Fruit fly (Drosophila melanogaster) whole organism, embryonic: Measurements from ENCODE around the gene MBD-like.

ENCODE experiments used
- Abd-B ChIP-seq: fragments of 200-800 bp; sonication (Bioruptor generic); optimal IDR thresholded peaks from 2 replicates; lab custom pipeline; 2018; ENCODE audit warnings: missing biosample characterization, mild to moderate bottlenecking, missing genetic modification characterization, moderate library complexity
- Ada2b ChIP-seq: fragments of 200-800 bp; sonication (Bioruptor generic); IDR thresholded peaks from 2 replicates; pipeline ENCODE4 v1.3.6; 2022; ENCODE audit warnings: missing biosample characterization, missing genetic modification characterization
- Atf3 ChIP-seq: fragments of 200-800 bp; sonication (Bioruptor generic); optimal IDR thresholded peaks from 3 replicates; lab custom pipeline; 2016; ENCODE audit warnings: missing biosample characterization, missing genetic modification characterization
- Atf6 ChIP-seq: fragments of 200-800 bp; sonication (Bioruptor generic); IDR thresholded peaks from 2 replicates; pipeline ENCODE4 v1.3.6; 2022; ENCODE audit warnings: missing biosample characterization, missing genetic modification characterization
- BEAF-32 ChIP-seq: fragments of 200-800 bp; sonication (Bioruptor generic); optimal IDR thresholded peaks from 3 replicates; lab custom pipeline; 2017; ENCODE audit warnings: missing biosample characterization, missing genetic modification characterization, mild to moderate bottlenecking, moderate library complexity, missing genetic modification reagents
- CG10267 ChIP-seq: fragments of 200-800 bp; sonication (Bioruptor generic); optimal IDR thresholded peaks from 2 replicates; lab custom pipeline; 2018; ENCODE audit warnings: missing biosample characterization, mild to moderate bottlenecking, missing genetic modification characterization, moderate library complexity
- CG10366 ChIP-seq: fragments of 200-800 bp; sonication (Bioruptor generic); IDR thresholded peaks from 2 replicates; pipeline ENCODE4 v1.3.6; 2022; ENCODE audit warnings: missing biosample characterization, missing genetic modification characterization
- CG11085 ChIP-seq: fragments of 200-800 bp; sonication (Bioruptor generic); IDR thresholded peaks from 2 replicates; pipeline ENCODE4 v1.3.6; 2022; ENCODE audit warnings: missing biosample characterization, missing genetic modification characterization
- CG12071 ChIP-seq: fragments of 200-800 bp; sonication (Bioruptor generic); optimal IDR thresholded peaks from 3 replicates; lab custom pipeline; 2018; ENCODE audit warnings: missing biosample characterization, mild to moderate bottlenecking, missing genetic modification characterization
- CG12236 ChIP-seq: fragments of 200-800 bp; sonication (Bioruptor generic); optimal IDR thresholded peaks from 2 replicates; lab custom pipeline; 2016; ENCODE audit warnings: missing biosample characterization, missing genetic modification characterization
- CG14710 ChIP-seq: fragments of 200-800 bp; sonication (Bioruptor generic); optimal IDR thresholded peaks from 3 replicates; lab custom pipeline; 2019; ENCODE audit warnings: missing biosample characterization, mild to moderate bottlenecking, missing genetic modification characterization, moderate library complexity
- CG18011 ChIP-seq: fragments of 200-800 bp; sonication (Bioruptor generic); optimal IDR thresholded peaks from 2 replicates; lab custom pipeline; 2017; ENCODE audit warnings: missing biosample characterization, missing genetic modification characterization, mild to moderate bottlenecking, moderate library complexity, missing genotype
- CG2199 ChIP-seq: fragments of 200-800 bp; sonication (Bioruptor generic); IDR thresholded peaks from 3 replicates; pipeline ENCODE4 v1.3.6; 2022; ENCODE audit warnings: missing biosample characterization, missing genetic modification characterization
- CG2678 ChIP-seq: fragments of 200-800 bp; sonication (Bioruptor generic); optimal IDR thresholded peaks from 3 replicates; lab custom pipeline; 2019; ENCODE audit warnings: missing biosample characterization, mild to moderate bottlenecking, missing genetic modification characterization, moderate library complexity
- CG31365 ChIP-seq: fragments of 200-800 bp; sonication (Bioruptor generic); optimal IDR thresholded peaks from 2 replicates; lab custom pipeline; 2018; ENCODE audit warnings: missing biosample characterization, mild to moderate bottlenecking, missing genetic modification characterization
- CG31388 ChIP-seq: fragments of 200-800 bp; sonication (Bioruptor generic); optimal IDR thresholded peaks from 2 replicates; lab custom pipeline; 2016; ENCODE audit warnings: missing biosample characterization, missing genetic modification characterization
- CG33557 ChIP-seq: fragments of 200-800 bp; sonication (Bioruptor generic); optimal IDR thresholded peaks from 2 replicates; lab custom pipeline; 2019; ENCODE audit warnings: missing biosample characterization, mild to moderate bottlenecking, missing genetic modification characterization, moderate library complexity
- CG3838 ChIP-seq: fragments of 200-800 bp; sonication (Bioruptor generic); optimal IDR thresholded peaks from 3 replicates; lab custom pipeline; 2016; ENCODE audit warnings: missing biosample characterization, missing genetic modification characterization
- CG6175 ChIP-seq: fragments of 200-800 bp; sonication (Bioruptor generic); IDR thresholded peaks from 3 replicates; pipeline ENCODE4 v1.3.6; 2022; ENCODE audit warnings: missing biosample characterization, missing genetic modification characterization
- CG6689 ChIP-seq: fragments of 200-800 bp; sonication (Bioruptor generic); IDR thresholded peaks from 2 replicates; pipeline ENCODE4 v1.3.6; 2022; ENCODE audit warnings: missing biosample characterization, missing genetic modification characterization
- CG7963 ChIP-seq: fragments of 200-800 bp; sonication (Bioruptor generic); IDR thresholded peaks from 3 replicates; pipeline ENCODE4 v1.3.6; 2022; ENCODE audit warnings: missing biosample characterization, missing genetic modification characterization; ENCODE audit not compliant: partially characterized antibody
- CG9876 ChIP-seq: fragments of 200-800 bp; sonication (Bioruptor generic); optimal IDR thresholded peaks from 2 replicates; lab custom pipeline; 2016; ENCODE audit warnings: missing biosample characterization, missing genetic modification characterization
- Camta ChIP-seq: fragments of 200-800 bp; sonication (Bioruptor generic); optimal IDR thresholded peaks from 2 replicates; lab custom pipeline; 2016; ENCODE audit warnings: missing biosample characterization, missing genetic modification characterization
- Dad ChIP-seq: fragments of 200-800 bp; sonication (Bioruptor generic); optimal IDR thresholded peaks from 3 replicates; lab custom pipeline; 2016; ENCODE audit warnings: missing biosample characterization, missing genetic modification characterization
- Dip2 ChIP-seq: fragments of 200-800 bp; sonication (Bioruptor generic); IDR thresholded peaks from 2 replicates; pipeline ENCODE4 v1.3.6; 2022; ENCODE audit warnings: missing biosample characterization, missing genetic modification characterization
- ERR ChIP-seq: fragments of 200-800 bp; sonication (Bioruptor generic); optimal IDR thresholded peaks from 2 replicates; lab custom pipeline; 2016; ENCODE audit warnings: missing biosample characterization, missing genetic modification characterization
- Ets65A ChIP-seq: fragments of 200-800 bp; sonication (Bioruptor generic); peaks from one replicate; lab custom pipeline; 2016; ENCODE audit warnings: missing biosample characterization, missing genetic modification characterization
- HLH3B ChIP-seq: fragments of 200-800 bp; sonication (Bioruptor generic); IDR thresholded peaks from 2 replicates; pipeline ENCODE4 v1.3.6; 2022; ENCODE audit warnings: missing biosample characterization, missing genetic modification characterization
- HLH54F ChIP-seq: fragments of 200-800 bp; sonication (Bioruptor generic); optimal IDR thresholded peaks from 3 replicates; lab custom pipeline; 2016; ENCODE audit warnings: missing biosample characterization, missing genetic modification characterization
- Hr51 ChIP-seq, 2 experiments: fragments of 200-800 bp; sonication (Bioruptor generic); optimal IDR thresholded peaks; 2 replicates in 1 of 2; 3 replicates in 1 of 2; lab custom pipeline; 2016 to 2018; ENCODE audit warnings: missing biosample characterization in 2 of 2, missing genetic modification characterization in 2 of 2, mild to moderate bottlenecking in 1 of 2, moderate library complexity in 1 of 2
- Mrtf ChIP-seq: fragments of 200-800 bp; sonication (Bioruptor generic); IDR thresholded peaks from 3 replicates; pipeline ENCODE4 v1.3.6; 2022; ENCODE audit warnings: missing biosample characterization, missing genetic modification characterization
- Scr ChIP-seq: fragments of 200-800 bp; sonication (Bioruptor generic); IDR thresholded peaks from 2 replicates; pipeline ENCODE4 v1.3.6; 2022; ENCODE audit warnings: missing biosample characterization, missing genetic modification characterization; ENCODE audit not compliant: partially characterized antibody
- cato ChIP-seq: fragments of 200-800 bp; sonication (Bioruptor generic); optimal IDR thresholded peaks from 2 replicates; lab custom pipeline; 2016; ENCODE audit warnings: missing biosample characterization, missing genetic modification characterization, borderline replicate concordance
- emc ChIP-seq: fragments of 200-800 bp; sonication (Bioruptor generic); optimal IDR thresholded peaks from 2 replicates; lab custom pipeline; 2016; ENCODE audit warnings: missing biosample characterization, missing genetic modification characterization
- fru ChIP-seq: fragments of >200 bp; optimal IDR thresholded peaks from 2 replicates; lab custom pipeline; 2017
- jing ChIP-seq: fragments of 200-800 bp; sonication (Bioruptor generic); optimal IDR thresholded peaks from 2 replicates; lab custom pipeline; 2018; ENCODE audit warnings: missing biosample characterization, mild to moderate bottlenecking, missing genetic modification characterization
- klu ChIP-seq: fragments of 200-800 bp; sonication (Bioruptor generic); IDR thresholded peaks from 2 replicates; pipeline ENCODE4 v1.3.6; 2022; ENCODE audit warnings: missing biosample characterization, missing genetic modification characterization
- lab ChIP-seq: fragments of 200-800 bp; sonication (Bioruptor generic); optimal IDR thresholded peaks from 3 replicates; lab custom pipeline; 2017; ENCODE audit warnings: missing biosample characterization, missing genetic modification characterization, mild to moderate bottlenecking, moderate library complexity, missing genetic modification reagents
- lov ChIP-seq, 2 experiments: fragments of 200-800 bp in 1 of 2; fragments of >200 bp in 1 of 2; sonication (Bioruptor generic) in 1 of 2; IDR thresholded peaks in 1 of 2; optimal IDR thresholded peaks in 1 of 2; 2 replicates in 1 of 2; 3 replicates in 1 of 2; pipeline versions ENCODE4 v1.3.6 to Lab custom; 2017 to 2022; ENCODE audit warnings: missing biosample characterization in 1 of 2, missing genetic modification characterization in 1 of 2
- onecut ChIP-seq: fragments of 200-800 bp; sonication (Bioruptor generic); IDR thresholded peaks from 2 replicates; pipeline ENCODE4 v1.3.6; 2022; ENCODE audit warnings: missing biosample characterization, missing genetic modification characterization
- pnt ChIP-seq: fragments of 200-800 bp; sonication (Bioruptor generic); optimal IDR thresholded peaks from 3 replicates; lab custom pipeline; 2016; ENCODE audit warnings: missing biosample characterization, missing genetic modification characterization
- pros ChIP-seq: fragments of 200-800 bp; sonication (Bioruptor generic); optimal IDR thresholded peaks from 3 replicates; lab custom pipeline; 2019; ENCODE audit warnings: missing biosample characterization, mild to moderate bottlenecking, missing genetic modification characterization, moderate library complexity
- psq ChIP-seq: fragments of 200-800 bp; sonication (Bioruptor generic); optimal IDR thresholded peaks from 2 replicates; lab custom pipeline; 2017; ENCODE audit warnings: missing biosample characterization, missing genetic modification characterization
- ranshi ChIP-seq: fragments of 200-800 bp; sonication (Bioruptor generic); IDR thresholded peaks from 2 replicates; pipeline ENCODE4 v1.3.6; 2022; ENCODE audit warnings: missing biosample characterization, missing genetic modification characterization
- sim ChIP-seq: fragments of 200-800 bp; sonication (Bioruptor generic); IDR thresholded peaks from 2 replicates; pipeline ENCODE4 v1.3.6; 2022; ENCODE audit warnings: missing biosample characterization, missing genetic modification characterization
- sob ChIP-seq: fragments of 200-800 bp; sonication (Bioruptor generic); IDR thresholded peaks from 2 replicates; pipeline ENCODE4 v1.3.6; 2022; ENCODE audit warnings: missing biosample characterization, missing genetic modification characterization
- stc ChIP-seq: fragments of 200-800 bp; sonication (Bioruptor generic); IDR thresholded peaks from 2 replicates; pipeline ENCODE4 v1.3.6; 2022; ENCODE audit warnings: missing biosample characterization, missing genetic modification characterization
- tna ChIP-seq: fragments of 200-800 bp; sonication (Bioruptor generic); IDR thresholded peaks from 2 replicates; pipeline ENCODE4 v1.3.6; 2022; ENCODE audit warnings: missing biosample characterization, missing genetic modification characterization; ENCODE audit not compliant: partially characterized antibody
- wor ChIP-seq: fragments of 200-800 bp; sonication (Bioruptor generic); IDR thresholded peaks from 2 replicates; pipeline ENCODE4 v1.3.6; 2022; ENCODE audit warnings: missing biosample characterization, missing genetic modification characterization

MBD-like gene

dm6 chr3R:9573812-9574587 is 14.4 kb downstream of the MBD-like start, which contains the start of gene CG9399 (continued):
- TF ChIP-seq CG18011 (peak; percentile 90), Scr (GFP tag; lab: Robert Waterston, UW) (peak; percentile 49), CG31388 (peak; percentile 91), CG10267 (peak; percentile 99), klu (GFP tag; lab: Robert Waterston, UW) (peak; percentile 95), psq (GFP tag; lab: Kevin White, UChicago) (peak; percentile 93), CG14710 (peak; percentile 97), Camta (peak; percentile 90), cato (GFP tag; lab: Kevin White, UChicago) (peak; percentile 97), fru (lab: Kevin White, UChicago) (no peak), CG3838 (peak; percentile 90), jing (GFP tag; lab: Kevin White, UChicago) (peak; percentile 95), CG6689 (GFP tag; lab: Robert Waterston, UW) (peak; percentile 98), sob (GFP tag; lab: Robert Waterston, UW) (peak; percentile 98), wor (GFP tag; lab: Robert Waterston, UW) (peak; percentile 98), CG9876 (GFP tag; lab: Kevin White, UChicago) (peak; percentile 78), onecut (GFP tag; lab: Robert Waterston, UW) (peak; percentile 89), emc (GFP tag; lab: Kevin White, UChicago) (peak; percentile 63), HLH3B (GFP tag; lab: Robert Waterston, UW) (peak; percentile 98), CG2199 (GFP tag; lab: Robert Waterston, UW) (peak; percentile 96), ranshi (GFP tag; lab: Robert Waterston, UW) (peak; percentile 98), Mrtf (GFP tag; lab: Robert Waterston, UW) (peak; percentile 98), stc (GFP tag; lab: Robert Waterston, UW) (peak; percentile 97), Dip2 (GFP tag; lab: Robert Waterston, UW) (peak; percentile 56), CG12071 (peak; percentile 87), CG11085 (GFP tag; lab: Robert Waterston, UW) (peak; percentile 95), pnt (GFP tag; lab: Kevin White, UChicago) (peak; percentile 92), Atf6 (GFP tag; lab: Robert Waterston, UW) (peak; percentile 96), CG31365 (tag; lab: Kevin White, UChicago) (peak; percentile 64), Ada2b (peak; percentile 95), CG6175 (GFP tag; lab: Robert Waterston, UW) (peak; percentile 96), CG33557 (GFP tag; lab: Kevin White, UChicago) (peak; percentile 93), CG2678 (tag; lab: Kevin White, UChicago) (peak; percentile 96), CG12236 (GFP tag; lab: Kevin White, UChicago) (peak; percentile 83), CG10366 (GFP tag; lab: Robert Waterston, UW) (peak; percentile 99), CG7963 (GFP tag; lab: Robert Waterston, UW) (no peak), Abd-B (GFP tag; lab: Kevin White, UChicago) (peak; percentile 94), Ets65A (peak; percentile 99), HLH54F (GFP tag; lab: Kevin White, UChicago) (peak; percentile 95), Atf3 (GFP tag; lab: Kevin White, UChicago) (peak; percentile 92), sim (GFP tag; lab: Robert Waterston, UW) (peak; percentile 95), ERR (peak; percentile 82), BEAF-32 (GFP tag; lab: Kevin White, UChicago) (peak; percentile 73), pros (GFP tag; lab: Kevin White, UChicago) (peak; percentile 24), lab (GFP tag; lab: Kevin White, UChicago) (peak; percentile 97), tna (GFP tag; lab: Robert Waterston, UW) (no peak), Dad (GFP tag; lab: Kevin White, UChicago) (peak; percentile 92), lov (optimal IDR thresholded peaks at IDR 0.05; lab: Kevin White, UChicago) (no peak), lov (GFP tag; IDR thresholded peaks at IDR 0.05; lab: Robert Waterston, UW) (peak; percentile 98), Hr51 (GFP tag; optimal IDR thresholded peaks at IDR 0.05; lab: Kevin White, UChicago) (peak; percentile 96 to 98)
